Fruit fly (Drosophila melanogaster) Kc167 (cell line): ENCODE results near the gene Vha100-4.

Experiments used
- Myc ChIP-seq: fragments of >200 bp; optimal IDR thresholded peaks from 2 replicates; lab custom pipeline; 2017; ENCODE audit warnings: missing external identifiers
- Sin3A ChIP-seq: fragments of >200 bp; optimal IDR thresholded peaks from 2 replicates; lab custom pipeline; 2018; ENCODE audit warnings: missing external identifiers
- h ChIP-seq: fragments of >200 bp; optimal IDR thresholded peaks from 3 replicates; lab custom pipeline; 2018; ENCODE audit warnings: missing external identifiers
- insv ChIP-seq: fragments of >200 bp; optimal IDR thresholded peaks from 3 replicates; lab custom pipeline; 2018; ENCODE audit warnings: missing external identifiers

DNA sequence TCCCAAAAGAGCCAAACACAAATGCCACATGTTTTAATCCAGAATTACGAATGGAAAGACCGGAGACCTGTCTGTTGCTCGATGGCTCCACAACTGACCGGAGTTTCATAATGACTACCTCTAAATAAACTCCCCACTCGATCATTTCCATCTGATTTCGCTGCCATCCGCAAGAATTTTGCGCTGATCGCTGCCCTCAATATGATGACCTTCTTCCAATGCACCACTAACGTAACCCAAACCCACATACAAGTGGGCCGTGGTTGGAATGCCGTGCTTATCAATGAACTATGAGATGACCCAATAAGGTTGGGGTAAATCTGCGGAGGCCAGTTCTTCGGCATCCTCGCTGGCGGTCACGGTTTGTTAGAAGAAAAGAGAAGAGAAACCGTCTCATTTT, 4.6 kb downstream of the Vha100-4 start, which contains the start of gene CG14309:
- TF ChIP-seq h (lab: Kevin White, UChicago) (no peak), Myc (lab: Kevin White, UChicago) (no peak), insv (lab: Kevin White, UChicago) (no peak), Sin3A (no peak)
